Worm (Caenorhabditis elegans): ENCODE data around the gene ttr-2.

ce11 chrIII:9950244-9950643, 22.7 kb downstream of the ttr-2 start, which contains the start of gene K03H1.13:
- TF ChIP-seq dao-5 (tag; optimal IDR thresholded peaks at IDR 0.05): no peak
- no peak for TF ChIP-seq him-1 (tag; optimal IDR thresholded peaks at IDR 0.05)

Measured in whole organism, L4/young adult.